Fruit fly (Drosophila melanogaster): Measurements from ENCODE around the gene CG7166.
A peak's percentile ranks its signal among the peaks of the same experiment; 100 is the strongest.

Gene CG7166

DNA sequence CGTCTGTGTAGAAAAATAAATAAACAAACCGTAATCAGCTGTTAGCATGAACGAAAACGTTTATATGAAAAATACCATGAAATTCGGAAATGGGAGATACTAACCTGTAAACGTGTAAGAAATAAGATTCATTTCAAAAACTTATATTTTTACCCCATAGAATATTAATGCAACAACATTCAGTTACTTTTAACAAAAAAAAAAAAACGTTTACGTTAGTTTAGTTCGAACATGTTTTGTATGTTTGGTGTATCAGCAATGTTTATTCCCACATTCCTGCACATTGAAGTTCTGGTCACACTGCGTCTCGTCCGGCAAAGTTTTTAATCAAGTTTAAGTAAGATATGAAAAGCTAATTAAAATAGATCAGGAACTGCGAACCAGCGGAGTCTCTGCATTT is 8.1 kb downstream of the CG7166 start, which contains the start of the genes S1P and CG11307:
TSS of gene S1P (minus strand) at position 23 of the 400 bp plus-strand sequence.
TSS of gene CG11307 (plus strand) at position 270 of the 400 bp plus-strand sequence.
- TF ChIP-seq pzg (GFP tag; optimal IDR thresholded peaks at IDR 0.05) (peak; percentile 37), nerfin-2 (GFP tag; IDR thresholded peaks at IDR 0.05; ENCODE audit: partially characterized antibody) (no peak), CG4328 (GFP tag; optimal IDR thresholded peaks at IDR 0.05) (no peak), zf30C (GFP tag; optimal IDR thresholded peaks at IDR 0.05) (no peak), Sry-δ (GFP tag; optimal IDR thresholded peaks at IDR 0.05) (peak; percentile 15), PHDP (tag; optimal IDR thresholded peaks at IDR 0.05) (no peak), Dref (GFP tag; IDR thresholded peaks at IDR 0.05) (no peak), CG3726 (GFP tag; IDR thresholded peaks at IDR 0.05) (no peak), h (optimal IDR thresholded peaks at IDR 0.05) (no peak), stc (GFP tag; IDR thresholded peaks at IDR 0.05) (no peak), Chrac-16 (GFP tag; optimal IDR thresholded peaks at IDR 0.05) (no peak), E2f1 (GFP tag; IDR thresholded peaks at IDR 0.05) (no peak), CG11560 (tag; IDR thresholded peaks at IDR 0.05) (no peak), pum (GFP tag; optimal IDR thresholded peaks at IDR 0.05) (no peak), CG34376 (GFP tag; optimal IDR thresholded peaks at IDR 0.05) (no peak), CG15011 (GFP tag; optimal IDR thresholded peaks at IDR 0.05) (no peak), CG2202 (tag; optimal IDR thresholded peaks at IDR 0.05) (no peak), Dp (GFP tag; optimal IDR thresholded peaks at IDR 0.05) (peak; percentile 35), fru (optimal IDR thresholded peaks at IDR 0.05) (no peak), Abd-B (GFP tag; optimal IDR thresholded peaks at IDR 0.05) (no peak), YL-1 (GFP tag; optimal IDR thresholded peaks at IDR 0.05) (peak; percentile 20), Aef1 (GFP tag; IDR thresholded peaks at IDR 0.05) (no peak), zen (tag; optimal IDR thresholded peaks at IDR 0.05) (no peak), CG13624 (GFP tag; optimal IDR thresholded peaks at IDR 0.05) (no peak), CG11695 (GFP tag; IDR thresholded peaks at IDR 0.05) (no peak), CG30403 (GFP tag; optimal IDR thresholded peaks at IDR 0.05) (no peak), CG8359 (GFP tag; optimal IDR thresholded peaks at IDR 0.05; ENCODE audit: borderline replicate concordance) (no peak), CG31224 (GFP tag; IDR thresholded peaks at IDR 0.05) (no peak), gfzf (GFP tag; optimal IDR thresholded peaks at IDR 0.05) (peak; percentile 90), sens (GFP tag) (no peak), ken (GFP tag; IDR thresholded peaks at IDR 0.05) (no peak), Atf6 (GFP tag; IDR thresholded peaks at IDR 0.05) (no peak), hth (optimal IDR thresholded peaks at IDR 0.05) (no peak), Lpt (GFP tag; optimal IDR thresholded peaks at IDR 0.05) (no peak), Opbp (GFP tag; IDR thresholded peaks at IDR 0.05; ENCODE audit: partially characterized antibody) (no peak), CG9797 (GFP tag; optimal IDR thresholded peaks at IDR 0.05) (peak; percentile 75), CG3995 (GFP tag; optimal IDR thresholded peaks at IDR 0.05) (peak; percentile 26), CG11398 (GFP tag; optimal IDR thresholded peaks at IDR 0.05) (no peak), NFAT (GFP tag; IDR thresholded peaks at IDR 0.05) (no peak), vnd (GFP tag; IDR thresholded peaks at IDR 0.05; ENCODE audit: partially characterized antibody) (no peak), Asciz (GFP tag; optimal IDR thresholded peaks at IDR 0.05) (no peak), Rfx (GFP tag; IDR thresholded peaks at IDR 0.05) (no peak), CG7839 (tag; optimal IDR thresholded peaks at IDR 0.05) (no peak), CG1603 (tag; optimal IDR thresholded peaks at IDR 0.05) (no peak), vfl (GFP tag; optimal IDR thresholded peaks at IDR 0.05) (no peak), CG16813 (GFP tag; IDR thresholded peaks at IDR 0.05; ENCODE audit: partially characterized antibody) (no peak), crp (GFP tag; optimal IDR thresholded peaks at IDR 0.05) (peak; percentile 15 to 88), CG10147 (GFP tag; optimal IDR thresholded peaks at IDR 0.05) (no peak), sob (GFP tag; IDR thresholded peaks at IDR 0.05) (no peak), cg (GFP tag; optimal IDR thresholded peaks at IDR 0.05) (no peak), pros (GFP tag; optimal IDR thresholded peaks at IDR 0.05) (no peak), chinmo (GFP tag; IDR thresholded peaks at IDR 0.05; ENCODE audit: partially characterized antibody) (no peak), ci (GFP tag; IDR thresholded peaks at IDR 0.05) (no peak)

Data from whole organism, embryonic.